Fruit fly (Drosophila melanogaster) whole organism, embryonic: ENCODE data around the gene Atac2.
A peak's percentile ranks its signal among the peaks of the same experiment; 100 is the strongest.

Experiments
- Antp ChIP-seq: fragments of 200-800 bp; sonication (Bioruptor generic); optimal IDR thresholded peaks from 3 replicates; lab custom pipeline; 2016; ENCODE audit warnings: missing biosample characterization, missing genetic modification characterization
- CG1024 ChIP-seq: fragments of 200-800 bp; sonication (Bioruptor generic); IDR thresholded peaks from 2 replicates; pipeline ENCODE4 v1.3.6; 2022; ENCODE audit warnings: missing biosample characterization, missing genetic modification characterization
- CG11504 ChIP-seq: fragments of 200-800 bp; sonication (Bioruptor generic); optimal IDR thresholded peaks from 3 replicates; lab custom pipeline; 2019; ENCODE audit warnings: missing biosample characterization, mild to moderate bottlenecking, missing genetic modification characterization, moderate library complexity
- CG14014 ChIP-seq: fragments of 200-800 bp; sonication (Bioruptor generic); IDR thresholded peaks from 2 replicates; pipeline ENCODE4 v1.3.6; 2022; ENCODE audit warnings: missing biosample characterization, missing genetic modification characterization
- CG14667 ChIP-seq: fragments of 200-800 bp; sonication (Bioruptor generic); IDR thresholded peaks from 2 replicates; pipeline ENCODE4 v1.3.6; 2022; ENCODE audit warnings: missing biosample characterization, missing genetic modification characterization
- CG1602 ChIP-seq: fragments of 200-800 bp; sonication (Bioruptor generic); optimal IDR thresholded peaks from 3 replicates; lab custom pipeline; 2016; ENCODE audit warnings: missing biosample characterization, missing genetic modification characterization
- CG16813 ChIP-seq: fragments of 200-800 bp; sonication (Bioruptor generic); IDR thresholded peaks from 3 replicates; pipeline ENCODE4 v1.3.6; 2022; ENCODE audit warnings: missing biosample characterization, missing genetic modification characterization; ENCODE audit not compliant: partially characterized antibody
- CG16815 ChIP-seq: fragments of 200-800 bp; sonication (Bioruptor generic); optimal IDR thresholded peaks from 3 replicates; lab custom pipeline; 2017; ENCODE audit warnings: missing biosample characterization, mild to moderate bottlenecking, missing genetic modification characterization
- CG1792 ChIP-seq: fragments of 200-800 bp; sonication (Bioruptor generic); optimal IDR thresholded peaks from 2 replicates; lab custom pipeline; 2016; ENCODE audit warnings: missing biosample characterization, missing genetic modification characterization
- CG18619 ChIP-seq: fragments of 200-800 bp; sonication (Bioruptor generic); optimal IDR thresholded peaks from 3 replicates; lab custom pipeline; 2017; ENCODE audit warnings: missing biosample characterization, mild to moderate bottlenecking, missing genetic modification characterization
- CG31388 ChIP-seq: fragments of 200-800 bp; sonication (Bioruptor generic); optimal IDR thresholded peaks from 2 replicates; lab custom pipeline; 2016; ENCODE audit warnings: missing biosample characterization, missing genetic modification characterization
- CG3281 ChIP-seq: fragments of 200-800 bp; sonication (Bioruptor generic); optimal IDR thresholded peaks from 3 replicates; lab custom pipeline; 2017; ENCODE audit warnings: missing biosample characterization, mild to moderate bottlenecking, missing genetic modification characterization
- CG3726 ChIP-seq: fragments of 200-800 bp; sonication (Bioruptor generic); IDR thresholded peaks from 3 replicates; pipeline ENCODE4, ENCODE4 v1.3.6; 2022; ENCODE audit warnings: missing biosample characterization, missing genetic modification characterization
- CG4404 ChIP-seq: fragments of 200-800 bp; sonication (Bioruptor generic); IDR thresholded peaks from 2 replicates; pipeline ENCODE4 v1.3.6; 2022; ENCODE audit warnings: missing biosample characterization, missing genetic modification characterization
- CG6175 ChIP-seq: fragments of 200-800 bp; sonication (Bioruptor generic); IDR thresholded peaks from 3 replicates; pipeline ENCODE4 v1.3.6; 2022; ENCODE audit warnings: missing biosample characterization, missing genetic modification characterization
- CG6683 ChIP-seq: fragments of 200-800 bp; sonication (Bioruptor generic); optimal IDR thresholded peaks from 2 replicates; lab custom pipeline; 2017; ENCODE audit warnings: missing biosample characterization, mild to moderate bottlenecking, missing genetic modification characterization, missing genetic modification reagents
- CG6791 ChIP-seq: fragments of 200-800 bp; sonication (Bioruptor generic); IDR thresholded peaks from 3 replicates; pipeline ENCODE4 v1.3.6; 2022; ENCODE audit warnings: missing biosample characterization, missing genetic modification characterization; ENCODE audit not compliant: partially characterized antibody
- CG8944 ChIP-seq: fragments of 200-800 bp; sonication (Bioruptor generic); optimal IDR thresholded peaks from 3 replicates; lab custom pipeline; 2016; ENCODE audit warnings: missing biosample characterization, missing genetic modification characterization
- CG9727 ChIP-seq: fragments of 200-800 bp; sonication (Bioruptor generic); optimal IDR thresholded peaks from 3 replicates; lab custom pipeline; 2017; ENCODE audit warnings: missing biosample characterization, mild to moderate bottlenecking, missing genetic modification characterization
- Camta ChIP-seq: fragments of 200-800 bp; sonication (Bioruptor generic); optimal IDR thresholded peaks from 2 replicates; lab custom pipeline; 2016; ENCODE audit warnings: missing biosample characterization, missing genetic modification characterization
- CkIIα-i1 ChIP-seq: fragments of 200-800 bp; sonication (Bioruptor generic); IDR thresholded peaks from 2 replicates; pipeline ENCODE4 v1.3.6; 2022; ENCODE audit warnings: missing biosample characterization, missing genetic modification characterization
- CrebB ChIP-seq: fragments of 200-800 bp; sonication (Bioruptor generic); optimal IDR thresholded peaks from 3 replicates; lab custom pipeline; 2018; ENCODE audit warnings: missing biosample characterization, mild to moderate bottlenecking, missing genetic modification characterization
- Ets97D ChIP-seq: fragments of 200-800 bp; sonication (Bioruptor generic); optimal IDR thresholded peaks from 3 replicates; lab custom pipeline; 2016; ENCODE audit warnings: missing biosample characterization, missing genetic modification characterization
- Jarid2 ChIP-seq: fragments of 200-800 bp; sonication (Bioruptor generic); optimal IDR thresholded peaks from 3 replicates; lab custom pipeline; 2017; ENCODE audit warnings: mild to moderate bottlenecking, missing biosample characterization, missing genetic modification reagents, missing genetic modification characterization
- Kr ChIP-seq: fragments of 200-800 bp; sonication (Bioruptor generic); optimal IDR thresholded peaks from 2 replicates; lab custom pipeline; 2017; ENCODE audit warnings: missing biosample characterization, mild to moderate bottlenecking, missing genetic modification characterization
- Meics ChIP-seq: fragments of 200-800 bp; sonication (Bioruptor generic); optimal IDR thresholded peaks from 2 replicates; lab custom pipeline; 2017; ENCODE audit warnings: missing biosample characterization, mild to moderate bottlenecking, missing genetic modification characterization
- Mes4 ChIP-seq: fragments of 200-800 bp; sonication (Bioruptor generic); optimal IDR thresholded peaks from 2 replicates; lab custom pipeline; 2016; ENCODE audit warnings: missing biosample characterization, missing genetic modification characterization
- Oli ChIP-seq: fragments of 200-800 bp; sonication (Bioruptor generic); optimal IDR thresholded peaks from 2 replicates; lab custom pipeline; 2018; ENCODE audit warnings: missing biosample characterization, mild to moderate bottlenecking, missing genetic modification characterization, moderate library complexity
- al ChIP-seq: fragments of 200-800 bp; sonication (Bioruptor generic); IDR thresholded peaks from 2 replicates; pipeline ENCODE4 v1.3.6; 2022; ENCODE audit warnings: missing biosample characterization, missing genetic modification characterization
- btn ChIP-seq: fragments of 200-800 bp; sonication (Bioruptor generic); optimal IDR thresholded peaks from 2 replicates; lab custom pipeline; 2016; ENCODE audit warnings: missing biosample characterization, missing genetic modification characterization
- chm ChIP-seq: fragments of 200-800 bp; sonication (Bioruptor generic); IDR thresholded peaks from 2 replicates; pipeline ENCODE4 v1.3.6; 2022; ENCODE audit warnings: missing biosample characterization, missing genetic modification characterization
- cwo ChIP-seq: fragments of 200-800 bp; sonication (Bioruptor generic); optimal IDR thresholded peaks from 3 replicates; lab custom pipeline; 2017; ENCODE audit warnings: missing biosample characterization, missing genetic modification characterization, mild to moderate bottlenecking, moderate library complexity, missing genetic modification reagents
- disco-r ChIP-seq: fragments of 200-800 bp; sonication (Bioruptor generic); optimal IDR thresholded peaks from 2 replicates; lab custom pipeline; 2016; ENCODE audit warnings: missing biosample characterization, missing genetic modification characterization
- ham ChIP-seq: fragments of 200-800 bp; sonication (Bioruptor generic); IDR thresholded peaks from 2 replicates; pipeline ENCODE4 v1.3.6; 2022; ENCODE audit warnings: missing biosample characterization, missing genetic modification characterization
- her ChIP-seq: fragments of 200-800 bp; sonication (Bioruptor generic); optimal IDR thresholded peaks from 2 replicates; lab custom pipeline; 2016; ENCODE audit warnings: missing biosample characterization, missing genetic modification characterization
- jing ChIP-seq: fragments of 200-800 bp; sonication (Bioruptor generic); optimal IDR thresholded peaks from 2 replicates; lab custom pipeline; 2018; ENCODE audit warnings: missing biosample characterization, mild to moderate bottlenecking, missing genetic modification characterization
- kay ChIP-seq: fragments of 200-800 bp; sonication (Bioruptor generic); optimal IDR thresholded peaks from 2 replicates; lab custom pipeline; 2016; ENCODE audit warnings: missing biosample characterization, missing genetic modification characterization
- lilli ChIP-seq: fragments of 200-800 bp; sonication (Bioruptor generic); optimal IDR thresholded peaks from 3 replicates; lab custom pipeline; 2016; ENCODE audit warnings: missing biosample characterization, missing genetic modification characterization
- maf-S ChIP-seq: fragments of 200-800 bp; sonication (Bioruptor generic); optimal IDR thresholded peaks from 2 replicates; lab custom pipeline; 2016; ENCODE audit warnings: missing biosample characterization, missing genetic modification characterization
- nau ChIP-seq: fragments of 200-800 bp; sonication (Bioruptor generic); optimal IDR thresholded peaks from 3 replicates; lab custom pipeline; 2017; ENCODE audit warnings: missing biosample characterization, mild to moderate bottlenecking, missing genetic modification characterization, missing genetic modification reagents
- nerfin-2 ChIP-seq: fragments of 200-800 bp; sonication (Bioruptor generic); IDR thresholded peaks from 2 replicates; pipeline ENCODE4 v1.3.6; 2022; ENCODE audit warnings: missing biosample characterization, missing genetic modification characterization; ENCODE audit not compliant: partially characterized antibody
- psq ChIP-seq: fragments of 200-800 bp; sonication (Bioruptor generic); optimal IDR thresholded peaks from 2 replicates; lab custom pipeline; 2017; ENCODE audit warnings: missing biosample characterization, missing genetic modification characterization
- repo ChIP-seq: fragments of 200-800 bp; sonication (Bioruptor generic); optimal IDR thresholded peaks from 2 replicates; lab custom pipeline; 2016; ENCODE audit warnings: missing biosample characterization, missing genetic modification characterization
- sens ChIP-seq: fragments of 200-800 bp; sonication (Bioruptor generic); peaks from one replicate; lab custom pipeline; 2016; ENCODE audit warnings: missing biosample characterization, missing genetic modification characterization
- sim ChIP-seq: fragments of 200-800 bp; sonication (Bioruptor generic); IDR thresholded peaks from 2 replicates; pipeline ENCODE4 v1.3.6; 2022; ENCODE audit warnings: missing biosample characterization, missing genetic modification characterization
- twi ChIP-seq: fragments of 200-800 bp; optimal IDR thresholded peaks from 2 replicates; lab custom pipeline; 2019; ENCODE audit warnings: missing biosample characterization, mild to moderate bottlenecking, missing genetic modification characterization, moderate library complexity
- yki ChIP-seq: fragments of >200 bp; optimal IDR thresholded peaks from 3 replicates; lab custom pipeline; 2018
- zen2 ChIP-seq: fragments of 200-800 bp; sonication (Bioruptor generic); IDR thresholded peaks from 3 replicates; pipeline ENCODE4 v1.3.6; 2022; ENCODE audit warnings: missing biosample characterization, missing genetic modification characterization; ENCODE audit not compliant: partially characterized antibody
- zf30C ChIP-seq: fragments of 200-800 bp; sonication (Bioruptor generic); optimal IDR thresholded peaks from 3 replicates; lab custom pipeline; 2018; ENCODE audit warnings: missing biosample characterization, mild to moderate bottlenecking, missing genetic modification characterization

The Atac2 gene

dm6 chr2L:18621357-18622211 is 9.5 kb upstream of the Atac2 start (continued):
- TF ChIP-seq CG6791 (GFP tag; lab: Robert Waterston, UW) (no peak), btn (GFP tag; lab: Kevin White, UChicago) (peak; percentile 18), disco-r (GFP tag; lab: Kevin White, UChicago) (no peak), maf-S (GFP tag; lab: Kevin White, UChicago) (peak; percentile 49), Antp (no peak), Ets97D (peak; percentile 8), repo (GFP tag; lab: Kevin White, UChicago) (peak; percentile 16), CG18619 (GFP tag; lab: Kevin White, UChicago) (peak; percentile 65), kay (peak; percentile 67), CG16815 (GFP tag; lab: Kevin White, UChicago) (peak; percentile 28), jing (GFP tag; lab: Kevin White, UChicago) (no peak), zf30C (GFP tag; lab: Kevin White, UChicago) (peak; percentile 74), lilli (peak; percentile 78), CkIIα-i1 (0 out of 2 replicates have a peak, but pooled peaks have one; percentile 27), al (peak; percentile 57), Jarid2 (GFP tag; lab: Kevin White, UChicago) (peak; percentile 41), sens (GFP tag; lab: Kevin White, UChicago) (peak; percentile 93), CG1024 (GFP tag; lab: Robert Waterston, UW) (no peak), nau (peak; percentile 58), CG6175 (GFP tag; lab: Robert Waterston, UW) (peak; percentile 55; the same call in 1 of the 3 replicates), CG11504 (tag; lab: Kevin White, UChicago) (peak; percentile 81), yki (lab: Kevin White, UChicago) (no peak), CG3726 (GFP tag; lab: Robert Waterston, UW) (no peak), cwo (peak; percentile 81), CG16813 (GFP tag; lab: Robert Waterston, UW) (no peak), zen2 (GFP tag; lab: Robert Waterston, UW) (no peak), CG6683 (peak; percentile 58), CrebB (tag; lab: Kevin White, UChicago) (peak; percentile 59), CG1792 (peak; percentile 3), chm (peak; percentile 28; the same call in 1 of the 2 replicates), CG4404 (peak; percentile 37; the same call in 1 of the 2 replicates), Oli (tag; lab: Kevin White, UChicago) (peak; percentile 78), Kr (no peak), CG8944 (peak; percentile 3), Mes4 (GFP tag; lab: Kevin White, UChicago) (no peak), Meics (peak; percentile 85), ham (GFP tag; lab: Robert Waterston, UW) (0 out of 2 replicates have a peak, but pooled peaks have one; percentile 22), Camta (GFP tag; lab: Kevin White, UChicago) (peak; percentile 26), CG1602 (GFP tag; lab: Kevin White, UChicago) (peak; percentile 66), CG14014 (GFP tag; lab: Robert Waterston, UW) (peak; percentile 82), CG9727 (peak; percentile 86), CG31388 (GFP tag; lab: Kevin White, UChicago) (no peak), psq (GFP tag; lab: Kevin White, UChicago) (peak; percentile 21), sim (GFP tag; lab: Robert Waterston, UW) (0 out of 2 replicates have a peak, but pooled peaks have one; percentile 56), nerfin-2 (GFP tag; lab: Robert Waterston, UW) (no peak), CG14667 (GFP tag; lab: Robert Waterston, UW) (peak; percentile 65), CG3281 (GFP tag; lab: Kevin White, UChicago) (peak; percentile 85), twi (tag; lab: Kevin White, UChicago) (peak; percentile 66), her (GFP tag; lab: Kevin White, UChicago) (no peak)
